Worm (Caenorhabditis elegans): ENCODE results near the gene D1086.1.
"Not testable (repeated sequence)": the region's sequence is repeated elsewhere in the genome, so short reads cannot be mapped to it uniquely, and the experiment has no call there.

D1086.1 gene

DNA sequence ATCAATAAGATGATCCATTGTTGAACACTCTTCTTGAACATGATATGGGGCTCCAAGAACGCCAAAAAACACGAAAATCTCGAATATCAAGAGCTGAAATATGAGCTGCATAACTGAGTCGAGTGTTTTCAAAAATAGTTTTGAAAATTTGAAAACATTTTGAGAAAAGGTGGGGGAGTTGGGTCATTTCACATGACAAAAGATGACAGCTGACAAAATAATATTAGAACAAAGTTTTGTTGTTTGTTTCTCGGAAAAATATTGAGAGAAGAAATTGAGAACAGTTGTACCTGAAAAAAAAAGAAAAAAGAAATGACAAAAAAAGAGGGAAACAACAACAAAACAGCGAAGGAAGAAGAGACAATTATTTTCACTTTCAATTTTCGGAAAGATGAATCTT lies at the start of gene D1086.1, which contains the start of gene D1086.2:
Gene D1086.1, plus strand, starts transcription at position 340 of the 400 bp plus-strand sequence.
Gene D1086.2, minus strand, starts transcription at position 150 of the 400 bp plus-strand sequence.
- TF ChIP-seq elt-1 (tag; optimal IDR thresholded peaks at IDR 0.05) (no peak), snpc-4 (tag; optimal IDR thresholded peaks at IDR 0.05) (no peak), F13H6.1 (tag; optimal IDR thresholded peaks at IDR 0.05) (peak; percentile 53), unc-55 (GFP tag; optimal IDR thresholded peaks at IDR 0.05) (no peak), nhr-129 (tag; optimal IDR thresholded peaks at IDR 0.05) (peak; percentile 23), nhr-23 (tag; optimal IDR thresholded peaks at IDR 0.05) (no peak), R02D3.7 (tag; optimal IDR thresholded peaks at IDR 0.05) (no peak), nhr-237 (tag; optimal IDR thresholded peaks at IDR 0.05) (no peak), nhr-11 (tag; optimal IDR thresholded peaks at IDR 0.05) (no peak), mab-5 (tag; optimal IDR thresholded peaks at IDR 0.05) (no peak), unc-39 (tag; optimal IDR thresholded peaks at IDR 0.05) (no peak)

DNA sequence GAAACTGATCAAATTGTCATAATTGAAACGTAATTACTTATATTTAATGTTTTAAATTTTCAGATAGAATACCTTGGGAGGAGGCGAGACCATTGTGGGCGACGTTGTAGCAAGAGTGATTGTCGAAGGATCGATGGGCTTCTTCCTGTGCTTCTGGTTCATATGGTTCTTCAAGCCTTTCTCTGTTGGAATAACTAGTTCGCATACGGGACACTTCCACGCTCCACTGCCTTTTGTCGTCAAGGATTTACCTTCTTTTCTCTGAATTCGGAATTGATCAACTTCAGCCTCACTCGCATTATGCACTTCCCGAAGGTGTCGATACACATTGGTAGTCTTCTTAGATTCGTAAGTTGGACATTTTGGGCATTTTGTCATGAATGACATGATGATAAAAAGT lies 49.4 kb upstream of the D1086.1 start, which contains the start of gene F58D12.1:
Gene F58D12.1, plus strand, starts transcription at position 301 of the 400 bp plus-strand sequence.
- not testable (repeated sequence) for TF ChIP-seq mab-5 (tag; optimal IDR thresholded peaks at IDR 0.05); nhr-6 (tag; optimal IDR thresholded peaks at IDR 0.05); ama-1 (optimal IDR thresholded peaks at IDR 0.05)

DNA sequence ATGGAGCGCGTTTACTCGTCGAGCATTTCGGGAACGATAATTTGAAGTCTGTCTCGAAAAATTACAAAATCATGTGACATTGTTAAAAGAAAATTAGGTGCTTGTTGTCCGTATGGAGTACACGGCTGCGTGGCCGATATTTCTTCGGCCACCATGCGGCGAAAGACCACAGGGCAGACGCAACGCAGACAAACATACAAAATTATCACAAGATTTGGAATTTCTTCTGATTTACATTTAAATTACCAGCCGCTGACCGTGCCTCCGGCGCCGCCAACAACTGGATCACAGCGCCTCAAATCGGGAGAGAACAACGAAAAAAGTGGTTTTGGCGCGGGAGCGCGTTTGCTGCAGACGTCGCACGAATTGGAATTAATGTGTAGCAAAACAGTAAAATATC lies 43.6 kb upstream of the D1086.1 start:
- TF ChIP-seq R02D3.7 (tag; optimal IDR thresholded peaks at IDR 0.05) (peak; percentile 48), dmd-4 (tag; optimal IDR thresholded peaks at IDR 0.05) (peak; percentile 60), nhr-21 (tag; optimal IDR thresholded peaks at IDR 0.05) (peak; percentile 97), gmeb-1 (tag; optimal IDR thresholded peaks at IDR 0.05) (peak; percentile 88), snpc-4 (tag; optimal IDR thresholded peaks at IDR 0.05) (peak; percentile 68), blmp-1 (tag; optimal IDR thresholded peaks at IDR 0.05; ENCODE audit: insufficient read depth) (peak; percentile 80), nhr-25 (tag; optimal IDR thresholded peaks at IDR 0.05) (peak; percentile 90), ztf-4 (tag; optimal IDR thresholded peaks at IDR 0.05) (peak; percentile 84), ZK546.5 (tag; optimal IDR thresholded peaks at IDR 0.05) (peak; percentile 35), nhr-237 (tag; optimal IDR thresholded peaks at IDR 0.05) (peak; percentile 33), F13H6.1 (tag; optimal IDR thresholded peaks at IDR 0.05) (peak; percentile 96), sem-4 (tag; optimal IDR thresholded peaks at IDR 0.05) (peak; percentile 93), mab-5 (tag; optimal IDR thresholded peaks at IDR 0.05) (peak; percentile 67), mdl-1 (tag; optimal IDR thresholded peaks at IDR 0.05) (peak; percentile 58 to 68), sma-3 (GFP tag; optimal IDR thresholded peaks at IDR 0.05) (peak; percentile 98), zag-1 (tag; optimal IDR thresholded peaks at IDR 0.05) (peak; percentile 69), nhr-129 (tag; optimal IDR thresholded peaks at IDR 0.05) (peak; percentile 68), lin-13 (GFP tag; optimal IDR thresholded peaks at IDR 0.05) (peak; percentile 87), unc-62 (GFP tag; optimal IDR thresholded peaks at IDR 0.05) (peak; percentile 55), lsy-2 (tag; optimal IDR thresholded peaks at IDR 0.05) (peak; percentile 82 to 93), unc-55 (GFP tag; optimal IDR thresholded peaks at IDR 0.05) (peak; percentile 78), nhr-10 (tag; optimal IDR thresholded peaks at IDR 0.05) (peak; percentile 39), sma-9 (GFP tag; optimal IDR thresholded peaks at IDR 0.05) (peak; percentile 99), Y55F3AM.14 (GFP tag; optimal IDR thresholded peaks at IDR 0.05) (peak; percentile 86), ceh-16 (tag; optimal IDR thresholded peaks at IDR 0.05) (peak; percentile 89), C34F6.9 (tag; optimal IDR thresholded peaks at IDR 0.05) (peak; percentile 91), ceh-82 (tag; optimal IDR thresholded peaks at IDR 0.05) (peak; percentile 67), egl-27 (tag; optimal IDR thresholded peaks at IDR 0.05) (peak; percentile 76), lin-11 (tag; optimal IDR thresholded peaks at IDR 0.05) (peak; percentile 94), crh-2 (tag; optimal IDR thresholded peaks at IDR 0.05) (peak; percentile 93), fos-1 (tag; optimal IDR thresholded peaks at IDR 0.05) (peak; percentile 83), skn-1 (tag; optimal IDR thresholded peaks at IDR 0.05) (peak; percentile 13), nhr-77 (tag; optimal IDR thresholded peaks at IDR 0.05) (peak; percentile 7)
- not testable (repeated sequence) for TF ChIP-seq sma-9 (tag; optimal IDR thresholded peaks at IDR 0.05)
